Worm (Caenorhabditis elegans): ENCODE data around the gene srh-60.

The srh-60 gene

ce11 chrII:3620862-3621261 lies 37.4 kb downstream of the srh-60 start:
- TF ChIP-seq hmg-11 (tag; optimal IDR thresholded peaks at IDR 0.05) (no peak), skn-1 (tag; optimal IDR thresholded peaks at IDR 0.05) (no peak), ceh-16 (tag; optimal IDR thresholded peaks at IDR 0.05) (no peak), fkh-2 (tag; optimal IDR thresholded peaks at IDR 0.05) (no peak), snpc-4 (tag; optimal IDR thresholded peaks at IDR 0.05) (no peak), ama-1 (optimal IDR thresholded peaks at IDR 0.05) (no peak), nhr-12 (tag; optimal IDR thresholded peaks at IDR 0.05) (no peak), sea-2 (GFP tag; optimal IDR thresholded peaks at IDR 0.05) (no peak), nhr-77 (tag; optimal IDR thresholded peaks at IDR 0.05) (no peak), mml-1 (tag; optimal IDR thresholded peaks at IDR 0.05) (no peak), ceh-28 (tag; optimal IDR thresholded peaks at IDR 0.05) (no peak), nhr-67 (tag; optimal IDR thresholded peaks at IDR 0.05) (no peak), lin-15B (tag; optimal IDR thresholded peaks at IDR 0.05) (no peak), tbx-2 (tag; optimal IDR thresholded peaks at IDR 0.05) (no peak), unc-62 (GFP tag; optimal IDR thresholded peaks at IDR 0.05) (no peak), nhr-25 (tag; optimal IDR thresholded peaks at IDR 0.05) (no peak), nhr-76 (tag; optimal IDR thresholded peaks at IDR 0.05) (no peak)

- TF ChIP-seq ceh-9 (tag; optimal IDR thresholded peaks at IDR 0.05): no peak
- no peak for TF ChIP-seq ceh-82 (tag; optimal IDR thresholded peaks at IDR 0.05)
- TF ChIP-seq nhr-28 (tag; optimal IDR thresholded peaks at IDR 0.05): no peak
Observed at ce11 chrII:3622014-3622413, 38.5 kb downstream of the srh-60 start, which contains the start of gene M151.7. Gene M151.7, plus strand, starts transcription at chrII:3622314.

ce11 chrII:3626872-3627271 lies 43.4 kb downstream of the srh-60 start, which contains the start of gene M151.3:
Gene M151.3, plus strand, starts transcription at chrII:3627172.
- TF ChIP-seq nhr-25 (tag; optimal IDR thresholded peaks at IDR 0.05) (no peak), zag-1 (tag; optimal IDR thresholded peaks at IDR 0.05) (no peak), ceh-28 (tag; optimal IDR thresholded peaks at IDR 0.05) (no peak), lin-39 (tag; optimal IDR thresholded peaks at IDR 0.05) (no peak), daf-12 (tag; optimal IDR thresholded peaks at IDR 0.05) (no peak), mdl-1 (tag; optimal IDR thresholded peaks at IDR 0.05) (no peak), ceh-16 (tag; optimal IDR thresholded peaks at IDR 0.05) (no peak), nhr-12 (tag; optimal IDR thresholded peaks at IDR 0.05) (no peak), nhr-43 (tag; optimal IDR thresholded peaks at IDR 0.05; ENCODE audit: poor library complexity, severe bottlenecking) (no peak), elt-1 (tag; optimal IDR thresholded peaks at IDR 0.05) (no peak), nhr-23 (tag; optimal IDR thresholded peaks at IDR 0.05) (no peak), elt-3 (tag; optimal IDR thresholded peaks at IDR 0.05) (no peak), ztf-4 (tag; optimal IDR thresholded peaks at IDR 0.05) (no peak), egl-27 (tag; optimal IDR thresholded peaks at IDR 0.05) (no peak), nhr-11 (tag; optimal IDR thresholded peaks at IDR 0.05) (no peak), nfya-1 (tag; optimal IDR thresholded peaks at IDR 0.05; ENCODE audit: insufficient read depth) (no peak), fkh-10 (GFP tag; optimal IDR thresholded peaks at IDR 0.05) (no peak)

- TF ChIP-seq jun-1 (tag; optimal IDR thresholded peaks at IDR 0.05): no peak
Observed at ce11 chrII:3630810-3631209, 47.3 kb downstream of the srh-60 start, which contains the start of gene M151.2. Gene M151.2, plus strand, starts transcription at chrII:3631110.

- TF ChIP-seq hmg-11 (tag; optimal IDR thresholded peaks at IDR 0.05) (no peak), mml-1 (tag; optimal IDR thresholded peaks at IDR 0.05) (no peak), ceh-82 (tag; optimal IDR thresholded peaks at IDR 0.05) (no peak), fkh-10 (GFP tag; optimal IDR thresholded peaks at IDR 0.05) (no peak), tbx-2 (tag; optimal IDR thresholded peaks at IDR 0.05) (no peak), nfya-1 (tag; optimal IDR thresholded peaks at IDR 0.05; ENCODE audit: insufficient read depth) (no peak), lin-15B (tag; optimal IDR thresholded peaks at IDR 0.05) (no peak), nhr-12 (tag; optimal IDR thresholded peaks at IDR 0.05) (no peak), jun-1 (tag; optimal IDR thresholded peaks at IDR 0.05) (no peak), egl-27 (tag; optimal IDR thresholded peaks at IDR 0.05) (no peak), ztf-11 (tag; optimal IDR thresholded peaks at IDR 0.05) (no peak), nhr-237 (tag; optimal IDR thresholded peaks at IDR 0.05) (no peak), elt-2 (tag; optimal IDR thresholded peaks at IDR 0.05) (no peak), nhr-25 (tag; optimal IDR thresholded peaks at IDR 0.05) (no peak), ama-1 (optimal IDR thresholded peaks at IDR 0.05) (no peak)
Observed at ce11 chrII:3634765-3635164, 51.3 kb downstream of the srh-60 start.
